Fruit fly (Drosophila melanogaster) whole organism, prepupa: ENCODE data around the gene Acsx1R.

Source experiments
- Blimp-1 ChIP-seq: fragments of 200-800 bp; sonication (Bioruptor generic); optimal IDR thresholded peaks from 3 replicates; lab custom pipeline; 2017; ENCODE audit warnings: missing biosample characterization, missing genetic modification characterization, mild to moderate bottlenecking, moderate library complexity, missing genetic modification reagents
- CG11902 ChIP-seq: fragments of 200-800 bp; sonication (Bioruptor generic); optimal IDR thresholded peaks from 3 replicates; lab custom pipeline; 2016; ENCODE audit warnings: missing biosample characterization, missing genetic modification characterization
- CG15336 ChIP-seq: fragments of 200-800 bp; sonication (Bioruptor generic); IDR thresholded peaks from 2 replicates; pipeline ENCODE4 v1.3.6; 2022; ENCODE audit warnings: missing biosample characterization, missing genetic modification characterization
- CG16779 ChIP-seq: fragments of 200-800 bp; sonication (Bioruptor generic); optimal IDR thresholded peaks from 3 replicates; lab custom pipeline; 2017; ENCODE audit warnings: missing biosample characterization, mild to moderate bottlenecking, missing genetic modification characterization
- CG3032 ChIP-seq: fragments of 200-800 bp; optimal IDR thresholded peaks from 2 replicates; lab custom pipeline; 2019; ENCODE audit warnings: missing biosample characterization, mild to moderate bottlenecking, missing genetic modification characterization, moderate library complexity
- CG31627 ChIP-seq: fragments of 200-800 bp; sonication (Bioruptor generic); optimal IDR thresholded peaks from 3 replicates; lab custom pipeline; 2016; ENCODE audit warnings: missing biosample characterization, missing genetic modification characterization
- CG34406 ChIP-seq: fragments of 200-800 bp; sonication (Bioruptor generic); optimal IDR thresholded peaks from 3 replicates; lab custom pipeline; 2016; ENCODE audit warnings: missing biosample characterization, missing genetic modification characterization
- CG3919 ChIP-seq: fragments of 200-800 bp; sonication (Bioruptor generic); optimal IDR thresholded peaks from 3 replicates; lab custom pipeline; 2016; ENCODE audit warnings: missing biosample characterization, missing genetic modification characterization
- CG4318 ChIP-seq: fragments of 200-800 bp; sonication (Bioruptor generic); optimal IDR thresholded peaks from 3 replicates; lab custom pipeline; 2017; ENCODE audit warnings: missing biosample characterization, mild to moderate bottlenecking, missing genetic modification characterization
- CG6163 ChIP-seq: fragments of 200-800 bp; sonication (Bioruptor generic); IDR thresholded peaks from 3 replicates; pipeline ENCODE4 v1.3.6; 2022; ENCODE audit warnings: missing biosample characterization, missing genetic modification characterization
- CG6276 ChIP-seq: fragments of 200-800 bp; sonication (Bioruptor generic); optimal IDR thresholded peaks from 2 replicates; lab custom pipeline; 2017; ENCODE audit warnings: missing biosample characterization, mild to moderate bottlenecking, missing genetic modification characterization
- CG6808 ChIP-seq: fragments of 200-800 bp; sonication (Bioruptor generic); optimal IDR thresholded peaks from 3 replicates; lab custom pipeline; 2017; ENCODE audit warnings: missing biosample characterization, missing genetic modification characterization, mild to moderate bottlenecking, moderate library complexity, missing genetic modification reagents
- CG6854 ChIP-seq: fragments of 200-800 bp; sonication (Bioruptor generic); optimal IDR thresholded peaks from 2 replicates; lab custom pipeline; 2017; ENCODE audit warnings: missing biosample characterization, mild to moderate bottlenecking, missing genetic modification characterization
- CG7368 ChIP-seq: fragments of 200-800 bp; sonication (Bioruptor generic); optimal IDR thresholded peaks from 3 replicates; lab custom pipeline; 2016; ENCODE audit warnings: missing biosample characterization, missing genetic modification characterization
- CG8119 ChIP-seq: fragments of 200-800 bp; sonication (Bioruptor generic); IDR thresholded peaks from 3 replicates; pipeline ENCODE4 v1.3.6; 2022; ENCODE audit warnings: missing biosample characterization, missing genetic modification characterization
- CG8319 ChIP-seq: fragments of 200-800 bp; sonication (Bioruptor generic); optimal IDR thresholded peaks from 3 replicates; lab custom pipeline; 2016; ENCODE audit warnings: missing biosample characterization, missing genetic modification characterization
- CG9139 ChIP-seq: fragments of 200-800 bp; sonication (Bioruptor generic); optimal IDR thresholded peaks from 3 replicates; lab custom pipeline; 2017; ENCODE audit warnings: missing biosample characterization, mild to moderate bottlenecking, missing genetic modification characterization
- Eip78C ChIP-seq: fragments of 200-800 bp; sonication (Bioruptor generic); peaks from one replicate; lab custom pipeline; 2016; ENCODE audit warnings: missing biosample characterization, missing genetic modification characterization
- Gug ChIP-seq: fragments of 200-800 bp; sonication (Bioruptor generic); IDR thresholded peaks from 2 replicates; pipeline ENCODE4 v1.3.6; 2022; ENCODE audit warnings: missing biosample characterization, missing genetic modification characterization
- Hr38 ChIP-seq: sonication (Bioruptor generic); optimal IDR thresholded peaks from 2 replicates; lab custom pipeline; 2016; ENCODE audit warnings: missing biosample characterization, missing genetic modification characterization
- Hr4 ChIP-seq: fragments of 200-800 bp; sonication (Bioruptor generic); optimal IDR thresholded peaks from 3 replicates; lab custom pipeline; 2016; ENCODE audit warnings: missing biosample characterization, missing genetic modification characterization
- Lpt ChIP-seq: fragments of 200-800 bp; sonication (Bioruptor generic); optimal IDR thresholded peaks from 3 replicates; lab custom pipeline; 2016; ENCODE audit warnings: missing biosample characterization, missing genetic modification characterization
- Met ChIP-seq: fragments of 200-800 bp; sonication (Bioruptor generic); optimal IDR thresholded peaks from 3 replicates; lab custom pipeline; 2016; ENCODE audit warnings: missing biosample characterization, missing genetic modification characterization
- Smox ChIP-seq: fragments of 200-800 bp; sonication (Bioruptor generic); optimal IDR thresholded peaks from 3 replicates; lab custom pipeline; 2016; ENCODE audit warnings: missing biosample characterization, missing genetic modification characterization
- Sox102F ChIP-seq: fragments of 200-800 bp; sonication (Bioruptor generic); optimal IDR thresholded peaks from 2 replicates; lab custom pipeline; 2016; ENCODE audit warnings: missing biosample characterization, mild to moderate bottlenecking, missing genetic modification characterization
- Sox14 ChIP-seq: fragments of 200-800 bp; sonication (Bioruptor generic); optimal IDR thresholded peaks from 3 replicates; lab custom pipeline; 2016; ENCODE audit warnings: missing biosample characterization, missing genetic modification characterization
- achi ChIP-seq: fragments of 200-800 bp; sonication (Bioruptor generic); optimal IDR thresholded peaks from 3 replicates; lab custom pipeline; 2016; ENCODE audit warnings: missing biosample characterization, missing genetic modification characterization
- cyc ChIP-seq: fragments of 200-800 bp; sonication (Bioruptor generic); optimal IDR thresholded peaks from 3 replicates; lab custom pipeline; 2016; ENCODE audit warnings: missing biosample characterization, missing genetic modification characterization
- dsx ChIP-seq: fragments of 200-800 bp; optimal IDR thresholded peaks from 3 replicates; lab custom pipeline; 2019; ENCODE audit warnings: missing biosample characterization, mild to moderate bottlenecking, missing genetic modification characterization, moderate library complexity; ENCODE audit not compliant: poor library complexity, severe bottlenecking
- eg ChIP-seq: fragments of 200-800 bp; sonication (Bioruptor generic); IDR thresholded peaks from 3 replicates; pipeline ENCODE4 v1.3.6; 2022; ENCODE audit warnings: missing biosample characterization, missing genetic modification characterization
- esn ChIP-seq: fragments of 200-800 bp; sonication (Bioruptor generic); optimal IDR thresholded peaks from 2 replicates; lab custom pipeline; 2016; ENCODE audit warnings: missing biosample characterization, mild to moderate bottlenecking, missing genetic modification characterization, moderate library complexity
- fd85E ChIP-seq: fragments of 200-800 bp; sonication (Bioruptor generic); optimal IDR thresholded peaks from 3 replicates; lab custom pipeline; 2016; ENCODE audit warnings: missing biosample characterization, missing genetic modification characterization
- net ChIP-seq: fragments of 200-800 bp; sonication (Bioruptor generic); optimal IDR thresholded peaks from 3 replicates; lab custom pipeline; 2016; ENCODE audit warnings: missing biosample characterization, missing genetic modification characterization
- salr ChIP-seq, 2 experiments: fragments of 200-800 bp; sonication (Bioruptor generic); optimal IDR thresholded peaks; 3 replicates each; lab custom pipeline; 2016 to 2018; ENCODE audit warnings: missing biosample characterization in 2 of 2, missing genetic modification characterization in 2 of 2, mild to moderate bottlenecking in 1 of 2
- spab ChIP-seq: fragments of 200-800 bp; sonication (Bioruptor generic); optimal IDR thresholded peaks from 2 replicates; lab custom pipeline; 2017; ENCODE audit warnings: missing biosample characterization, mild to moderate bottlenecking, missing genetic modification characterization, missing genetic modification reagents
- ss ChIP-seq, 2 experiments: fragments of 200-800 bp; sonication (Bioruptor generic); optimal IDR thresholded peaks; 2 replicates in 1 of 2; 3 replicates in 1 of 2; lab custom pipeline; 2017 to 2018; ENCODE audit warnings: mild to moderate bottlenecking in 2 of 2, missing biosample characterization in 2 of 2, missing genetic modification characterization in 2 of 2, moderate library complexity in 1 of 2
- topi ChIP-seq: fragments of 200-800 bp; sonication (Bioruptor generic); optimal IDR thresholded peaks from 3 replicates; lab custom pipeline; 2016; ENCODE audit warnings: missing biosample characterization, missing genetic modification characterization
- vri ChIP-seq: fragments of 200-800 bp; sonication (Bioruptor generic); optimal IDR thresholded peaks from 3 replicates; lab custom pipeline; 2016; ENCODE audit warnings: missing biosample characterization, mild to moderate bottlenecking, missing genetic modification characterization

The Acsx1R gene

dm6 chr3R:19773125-19773524 is 4.0 kb downstream of the Acsx1R start, which contains the start of gene Acsx1L:
Acsx1L (minus strand) TSS chr3R:19773225.
- no peak for TF ChIP-seq spab
- no peak for TF ChIP-seq vri
- TF ChIP-seq CG3032 (tag; lab: Kevin White, UChicago), result no peak
- no peak for TF ChIP-seq esn (GFP tag; lab: Kevin White, UChicago)
- TF ChIP-seq cyc (GFP tag; lab: Kevin White, UChicago), result no peak
- TF ChIP-seq CG8119 (GFP tag; lab: Robert Waterston, UW), result no peak
- TF ChIP-seq CG6276, result no peak
- no peak for TF ChIP-seq Smox (GFP tag; lab: Kevin White, UChicago)
- TF ChIP-seq Gug (GFP tag; lab: Robert Waterston, UW), result no peak
- TF ChIP-seq fd85E (GFP tag; lab: Kevin White, UChicago), result no peak
- no peak for TF ChIP-seq Blimp-1 (GFP tag; lab: Kevin White, UChicago)
- TF ChIP-seq CG3919 (GFP tag; lab: Kevin White, UChicago), result no peak
- TF ChIP-seq CG31627, result no peak

DNA sequence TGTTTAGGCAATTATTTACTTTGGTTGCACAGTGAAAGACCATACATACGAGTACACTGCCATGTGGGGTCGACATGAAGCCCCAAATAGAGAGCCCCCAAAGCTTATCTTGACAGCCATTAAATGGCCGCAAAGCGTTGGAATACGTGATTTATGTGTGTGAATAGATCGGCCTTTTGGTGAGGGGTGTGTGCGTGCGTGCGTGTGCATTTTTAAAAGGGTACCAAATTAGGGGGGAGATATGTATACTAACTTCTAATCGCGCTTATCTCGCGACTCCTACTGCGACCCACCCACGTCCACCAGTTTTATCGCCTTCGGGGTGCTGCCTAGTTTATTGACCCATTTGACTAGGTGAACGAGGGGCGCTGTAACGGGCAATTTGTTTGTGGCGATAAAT is 34.2 kb downstream of the Acsx1R start:
- TF ChIP-seq achi (no peak), salr (GFP tag; optimal IDR thresholded peaks at IDR 0.05; lab: Kevin White, UChicago) (no peak), Blimp-1 (GFP tag; lab: Kevin White, UChicago) (no peak), spab (no peak), CG11902 (GFP tag; lab: Kevin White, UChicago) (no peak), CG4318 (no peak), CG16779 (no peak), CG6276 (no peak), CG9139 (GFP tag; lab: Kevin White, UChicago) (no peak), Eip78C (GFP tag; lab: Kevin White, UChicago) (no peak), CG15336 (GFP tag; lab: Robert Waterston, UW) (no peak), CG6854 (no peak), CG6808 (no peak), CG3919 (GFP tag; lab: Kevin White, UChicago) (no peak), cyc (GFP tag; lab: Kevin White, UChicago) (no peak), Lpt (GFP tag; lab: Kevin White, UChicago) (no peak), vri (no peak), CG34406 (no peak), topi (GFP tag; lab: Kevin White, UChicago) (no peak)

dm6 chr3R:19730953-19731482 is 46.1 kb downstream of the Acsx1R start:
- no peak for TF ChIP-seq vri
- no peak for TF ChIP-seq CG8319
- no peak for TF ChIP-seq CG6276
- no peak for TF ChIP-seq net (GFP tag; lab: Kevin White, UChicago)
- TF ChIP-seq CG8119 (GFP tag; lab: Robert Waterston, UW), result no peak
- TF ChIP-seq eg (GFP tag; lab: Robert Waterston, UW), result no peak
- no peak for TF ChIP-seq CG6808
- TF ChIP-seq Sox14, result no peak
- TF ChIP-seq Lpt (GFP tag; lab: Kevin White, UChicago), result no peak
- TF ChIP-seq Hr38, result no peak
- no peak for TF ChIP-seq CG31627
- TF ChIP-seq CG7368 (GFP tag; lab: Kevin White, UChicago), result no peak
- no peak for TF ChIP-seq Hr4 (GFP tag; lab: Kevin White, UChicago)
- no peak for TF ChIP-seq Sox102F (GFP tag; lab: Kevin White, UChicago)
- TF ChIP-seq dsx (GFP tag; lab: Kevin White, UChicago), result no peak
- no peak for TF ChIP-seq ss (GFP tag; optimal IDR thresholded peaks at IDR 0.05; lab: Kevin White, UChicago)
- no peak for TF ChIP-seq CG34406
- no peak for TF ChIP-seq CG6163 (GFP tag; lab: Robert Waterston, UW)
- no peak for TF ChIP-seq Met (GFP tag; lab: Kevin White, UChicago)
